Fruit fly (Drosophila melanogaster): ENCODE results near the gene CG5112.
A peak's percentile ranks its signal among the peaks of the same experiment; 100 is the strongest.

Gene CG5112

dm6 chr3R:25445546-25446400, 45.5 kb upstream of the CG5112 start (continued):
- TF ChIP-seq lola (GFP tag; optimal IDR thresholded peaks at IDR 0.05) (peak in 1 of 3 experiments; percentile 81), tap (tag; optimal IDR thresholded peaks at IDR 0.05) (peak; percentile 36), B-H1 (GFP tag; IDR thresholded peaks at IDR 0.05) (peak; percentile 62), CG14667 (GFP tag; IDR thresholded peaks at IDR 0.05) (no peak; the same call in 1 of the 2 replicates), CG32532 (GFP tag; IDR thresholded peaks at IDR 0.05) (no peak), bcd (GFP tag; optimal IDR thresholded peaks at IDR 0.05) (peak; percentile 63), CG14965 (GFP tag; optimal IDR thresholded peaks at IDR 0.05; ENCODE audit: borderline replicate concordance) (no peak), tll (GFP tag; optimal IDR thresholded peaks at IDR 0.05) (no peak), Trl (optimal IDR thresholded peaks at IDR 0.05) (no peak), Trl (GFP tag; optimal IDR thresholded peaks at IDR 0.05) (peak; percentile 21), dm (GFP tag; optimal IDR thresholded peaks at IDR 0.05) (peak; percentile 6), CG7372 (GFP tag; IDR thresholded peaks at IDR 0.05) (peak; percentile 28; the same call in 1 of the 2 replicates), CG12104 (GFP tag; optimal IDR thresholded peaks at IDR 0.05) (no peak), gt (GFP tag; IDR thresholded peaks at IDR 0.05) (no peak), CG6689 (GFP tag; IDR thresholded peaks at IDR 0.05) (peak; percentile 84), Dfd (GFP tag; optimal IDR thresholded peaks at IDR 0.05) (no peak), Adf1 (GFP tag; IDR thresholded peaks at IDR 0.05) (no peak), sc (optimal IDR thresholded peaks at IDR 0.05) (no peak), sc (GFP tag; optimal IDR thresholded peaks at IDR 0.05) (peak; percentile 79), nerfin-1 (tag; optimal IDR thresholded peaks at IDR 0.05) (peak; percentile 41), NK7.1 (GFP tag; optimal IDR thresholded peaks at IDR 0.05) (no peak), gcm (GFP tag; optimal IDR thresholded peaks at IDR 0.05) (peak; percentile 79), CG11247 (GFP tag; IDR thresholded peaks at IDR 0.05) (0 out of 2 replicates have a peak, but pooled peaks have one; percentile 6), Hand (GFP tag; optimal IDR thresholded peaks at IDR 0.05) (no peak), CG13123 (GFP tag; optimal IDR thresholded peaks at IDR 0.05) (peak; percentile 53), CG4707 (GFP tag; optimal IDR thresholded peaks at IDR 0.05) (peak; percentile 90), maf-S (GFP tag; optimal IDR thresholded peaks at IDR 0.05) (peak; percentile 23), CG2889 (GFP tag; IDR thresholded peaks at IDR 0.05) (no peak; the same call in 2 of the 3 replicates), CG4617 (GFP tag; optimal IDR thresholded peaks at IDR 0.05; ENCODE audit: borderline replicate concordance) (peak; percentile 29), CG11504 (tag; optimal IDR thresholded peaks at IDR 0.05) (peak; percentile 99), trh (GFP tag; optimal IDR thresholded peaks at IDR 0.05) (peak; percentile 37), croc (GFP tag; conservative IDR thresholded peaks at IDR 0.05) (peak; percentile 81), CG11398 (GFP tag; optimal IDR thresholded peaks at IDR 0.05) (peak; percentile 27), bsh (GFP tag; optimal IDR thresholded peaks at IDR 0.05) (peak; percentile 82 to 91), Ravus (GFP tag; IDR thresholded peaks at IDR 0.05) (no peak), crc (GFP tag; optimal IDR thresholded peaks at IDR 0.05) (no peak), gce (GFP tag; IDR thresholded peaks at IDR 0.05) (peak; percentile 79), nom (GFP tag; optimal IDR thresholded peaks at IDR 0.05) (peak; percentile 69), CG17829 (tag; optimal IDR thresholded peaks at IDR 0.05) (peak; percentile 86), CG6813 (GFP tag; optimal IDR thresholded peaks at IDR 0.05) (peak; percentile 66), ranshi (GFP tag; IDR thresholded peaks at IDR 0.05) (peak; percentile 24; the same call in 1 of the 2 replicates), CG16863 (GFP tag; optimal IDR thresholded peaks at IDR 0.05) (peak; percentile 42), CG15601 (tag; optimal IDR thresholded peaks at IDR 0.05) (peak; percentile 60), Dp (GFP tag; optimal IDR thresholded peaks at IDR 0.05) (no peak), Nf-YB (GFP tag; optimal IDR thresholded peaks at IDR 0.05) (peak; percentile 43), HLH4C (GFP tag; IDR thresholded peaks at IDR 0.05; ENCODE audit: partially characterized antibody) (0 out of 3 replicates have a peak, but pooled peaks have one; percentile 50), CG2116 (GFP tag; optimal IDR thresholded peaks at IDR 0.05) (peak; percentile 16), CG18476 (GFP tag; optimal IDR thresholded peaks at IDR 0.05) (peak; percentile 25)
